Worm (Caenorhabditis elegans) whole organism, L3 larva: ENCODE data around the gene Y56A3A.30.

ENCODE experiments used
- R02D3.7 ChIP-seq: fragments of 150-350 bp; optimal IDR thresholded peaks from 2 replicates; lab custom pipeline; 2014; ENCODE audit warnings: missing biosample characterization, missing genetic modification characterization
- ama-1 ChIP-seq: fragments of 150-350 bp; optimal IDR thresholded peaks from 2 replicates; lab custom pipeline; 2018
- egl-27 ChIP-seq: sonication (generic microtip); optimal IDR thresholded peaks from 4 replicates; lab custom pipeline; 2017; ENCODE audit warnings: missing biosample characterization, missing genetic modification reagents, missing genetic modification characterization
- elt-3 ChIP-seq, 3 experiments: fragments of 150-350 bp in 1 of 3; sonication (generic microtip) in 2 of 3; optimal IDR thresholded peaks; 2 replicates in 2 of 3; 4 replicates in 1 of 3; lab custom pipeline; 2014 to 2017; ENCODE audit warnings: missing biosample characterization in 3 of 3, missing genetic modification characterization in 3 of 3
- nfya-1 ChIP-seq: sonication (generic microtip); optimal IDR thresholded peaks from 2 replicates; lab custom pipeline; 2017; ENCODE audit warnings: missing genetic modification characterization, mild to moderate bottlenecking, missing compliant biosample characterization, antibody characterized with exemption, moderate library complexity; ENCODE audit not compliant: insufficient read depth
- nhr-11 ChIP-seq: fragments of 150-350 bp; optimal IDR thresholded peaks from 2 replicates; lab custom pipeline; 2014; ENCODE audit warnings: missing biosample characterization, missing genetic modification characterization
- nhr-25 ChIP-seq: sonication (generic microtip); optimal IDR thresholded peaks from 2 replicates; lab custom pipeline; 2017; ENCODE audit warnings: missing biosample characterization, missing genetic modification characterization
- nhr-77 ChIP-seq: fragments of 150-350 bp; optimal IDR thresholded peaks from 2 replicates; lab custom pipeline; 2014; ENCODE audit warnings: missing biosample characterization, missing genetic modification characterization
- sea-2 ChIP-seq: fragments of 150-350 bp; sonication (generic microtip); optimal IDR thresholded peaks from 4 replicates; lab custom pipeline; 2014; ENCODE audit warnings: missing biosample characterization, missing genetic modification reagents, missing genetic modification characterization

DNA sequence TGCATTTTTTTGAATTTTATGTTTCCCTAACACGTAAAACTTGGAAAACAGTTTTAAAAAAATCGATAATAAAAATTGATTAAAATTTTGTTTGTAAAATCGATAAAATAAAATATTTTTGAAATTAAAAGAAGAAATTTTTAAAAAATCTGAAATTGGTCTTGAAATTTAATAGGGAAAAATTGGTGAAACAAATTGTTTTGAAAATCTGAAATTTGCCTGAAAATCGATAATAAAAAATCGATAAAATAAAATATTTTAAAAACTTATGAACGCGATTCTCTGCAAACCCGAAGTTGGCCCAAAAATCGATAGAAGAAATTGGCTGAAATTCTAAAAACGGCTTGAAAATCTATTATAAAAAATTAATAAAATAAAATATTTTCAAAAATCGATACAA lies 34.9 kb upstream of the Y56A3A.30 start:
- TF ChIP-seq R02D3.7 (tag; lab: Kevin White, UChicago) (no peak), ama-1 (lab: Kevin White, UChicago) (no peak), nhr-77 (no peak), egl-27 (tag; lab: Kevin White, UChicago) (no peak), nhr-25 (tag; lab: Kevin White, UChicago) (no peak), sea-2 (GFP tag; lab: Kevin White, UChicago) (no peak), nhr-11 (no peak), nfya-1 (tag; lab: Kevin White, UChicago) (no peak), elt-3 (tag; optimal IDR thresholded peaks at IDR 0.05; lab: Kevin White, UChicago) (no peak)
